Worm (Caenorhabditis elegans) whole organism, late embryonic: ENCODE data around the gene rps-3.

Source experiments
- elt-4 ChIP-seq: sonication (generic microtip); optimal IDR thresholded peaks from 2 replicates; lab custom pipeline; 2016; ENCODE audit warnings: missing genetic modification characterization, missing compliant biosample characterization
- hlh-6 ChIP-seq: sonication (generic microtip); optimal IDR thresholded peaks from 2 replicates; lab custom pipeline; 2016; ENCODE audit warnings: missing genotype, missing genetic modification characterization, missing compliant biosample characterization
- nhr-11 ChIP-seq: fragments of 150-350 bp; optimal IDR thresholded peaks from 2 replicates; lab custom pipeline; 2014; ENCODE audit warnings: missing biosample characterization, missing genetic modification characterization
- pha-4 ChIP-seq: fragments of 150-350 bp; optimal IDR thresholded peaks from 2 replicates; lab custom pipeline; 2018; ENCODE audit warnings: missing biosample characterization, missing genetic modification reagents, missing genetic modification characterization
- syd-9 ChIP-seq: sonication (generic microtip); optimal IDR thresholded peaks from 2 replicates; lab custom pipeline; 2016; ENCODE audit warnings: mild to moderate bottlenecking, missing genetic modification characterization, moderate library complexity, missing compliant biosample characterization

- TF ChIP-seq nhr-11 (no peak), syd-9 (tag; lab: Kevin White, UChicago) (peak; percentile 48), elt-4 (no peak), pha-4 (tag; lab: Kevin White, UChicago) (no peak), hlh-6 (tag; lab: Kevin White, UChicago) (peak; percentile 26)
These were observed 47.7 kb upstream of the rps-3 start, which contains the start of gene nfm-1 for ce11 chrIII:6158642-6159475.
